Worm (Caenorhabditis elegans) whole organism, L1 larva: ENCODE results near the gene Y105C5B.5.
A peak's percentile ranks its signal among the peaks of the same experiment; 100 is the strongest.

Source experiments
- C04F5.9 ChIP-seq: sonication (generic microtip); optimal IDR thresholded peaks from 2 replicates; lab custom pipeline; 2016; ENCODE audit warnings: missing genetic modification characterization, missing compliant biosample characterization
- C16A3.4 ChIP-seq: fragments of 150-350 bp; optimal IDR thresholded peaks from 2 replicates; lab custom pipeline; 2014; ENCODE audit warnings: missing biosample characterization, missing genetic modification characterization
- F16B12.6 ChIP-seq: fragments of 150-350 bp; optimal IDR thresholded peaks from 2 replicates; lab custom pipeline; 2014; ENCODE audit warnings: missing biosample characterization, missing genetic modification characterization
- Y116A8C.19 ChIP-seq: sonication (generic microtip); optimal IDR thresholded peaks from 2 replicates; lab custom pipeline; 2016; ENCODE audit warnings: missing compliant biosample characterization, missing genetic modification characterization, borderline replicate concordance
- alr-1 ChIP-seq: fragments of 200-800 bp; sonication (Bioruptor generic); optimal IDR thresholded peaks from 2 replicates; lab custom pipeline; 2018; ENCODE audit warnings: borderline replicate concordance, mild to moderate bottlenecking, missing genetic modification characterization, missing compliant biosample characterization
- ama-1 ChIP-seq: fragments of 150-350 bp; optimal IDR thresholded peaks from 2 replicates; lab custom pipeline; 2014
- ceh-63 ChIP-seq: fragments of 200-800 bp; sonication (Bioruptor generic); optimal IDR thresholded peaks from 2 replicates; lab custom pipeline; 2018; ENCODE audit warnings: mild to moderate bottlenecking, missing genetic modification characterization, missing compliant biosample characterization
- ceh-90 ChIP-seq: sonication (generic microtip); optimal IDR thresholded peaks from 2 replicates; lab custom pipeline; 2016; ENCODE audit warnings: missing genetic modification characterization, missing compliant biosample characterization
- ces-1 ChIP-seq: fragments of 150-350 bp; optimal IDR thresholded peaks from 2 replicates; lab custom pipeline; 2014; ENCODE audit warnings: missing biosample characterization, missing genetic modification reagents, missing genetic modification characterization
- dpl-1 ChIP-seq, 3 experiments: fragments of 150-350 bp in 2 of 3; sonication (generic microtip) in 1 of 3; optimal IDR thresholded peaks; 2 replicates each; lab custom pipeline; 2014 to 2017; ENCODE audit warnings: missing biosample characterization in 3 of 3, missing genetic modification characterization in 3 of 3, missing genetic modification reagents in 3 of 3
- dsc-1 ChIP-seq: sonication (generic microtip); optimal IDR thresholded peaks from 2 replicates; lab custom pipeline; 2016; ENCODE audit warnings: mild to moderate bottlenecking, missing genetic modification characterization, missing compliant biosample characterization
- efl-1 ChIP-seq, 4 experiments: fragments of 150-350 bp; optimal IDR thresholded peaks in 3 of 4; peaks in 1 of 4; 1 replicate in 1 of 4; 2 replicates in 3 of 4; lab custom pipeline; 2014; ENCODE audit warnings: missing biosample characterization in 2 of 4, missing genetic modification characterization in 2 of 4, missing genetic modification reagents in 2 of 4
- efl-3 ChIP-seq: fragments of 200-800 bp; sonication (Bioruptor generic); optimal IDR thresholded peaks from 2 replicates; lab custom pipeline; 2018; ENCODE audit warnings: mild to moderate bottlenecking, missing genetic modification characterization, missing compliant biosample characterization
- egl-27 ChIP-seq, 2 experiments: fragments of 150-350 bp in 1 of 2; sonication (generic microtip); optimal IDR thresholded peaks; 3 replicates each; lab custom pipeline; 2017 to 2018; ENCODE audit warnings: missing biosample characterization in 2 of 2, missing genetic modification characterization in 2 of 2, missing genetic modification reagents in 2 of 2
- elt-2 ChIP-seq: sonication (generic microtip); optimal IDR thresholded peaks from 2 replicates; lab custom pipeline; 2016; ENCODE audit warnings: missing genetic modification characterization, mild to moderate bottlenecking, inconsistent platforms, missing compliant biosample characterization, missing genetic modification reagents
- ets-5 ChIP-seq: fragments of 200-800 bp; sonication (Bioruptor generic); IDR thresholded peaks from 2 replicates; pipeline ENCODE4 v1.3.6; 2022; ENCODE audit warnings: missing genetic modification characterization, missing compliant biosample characterization
- fos-1 ChIP-seq: fragments of 150-350 bp; optimal IDR thresholded peaks from 2 replicates; lab custom pipeline; 2014; ENCODE audit warnings: missing biosample characterization, missing genetic modification characterization
- grh-1 ChIP-seq: fragments of 200-800 bp; sonication (Bioruptor generic); IDR thresholded peaks from 2 replicates; pipeline ENCODE4 v1.3.6; 2022; ENCODE audit warnings: missing genetic modification reagents, missing genetic modification characterization, missing compliant biosample characterization
- hlh-17 ChIP-seq: fragments of 200-800 bp; sonication (Bioruptor generic); optimal IDR thresholded peaks from 2 replicates; lab custom pipeline; 2018; ENCODE audit warnings: missing genetic modification characterization, mild to moderate bottlenecking, missing compliant biosample characterization, moderate library complexity, borderline replicate concordance
- hlh-4 ChIP-seq: sonication (generic microtip); optimal IDR thresholded peaks from 2 replicates; lab custom pipeline; 2016; ENCODE audit warnings: mild to moderate bottlenecking, missing genetic modification characterization, missing compliant biosample characterization
- irx-1 ChIP-seq: sonication (generic microtip); optimal IDR thresholded peaks from 2 replicates; lab custom pipeline; 2016; ENCODE audit warnings: missing genetic modification characterization, missing compliant biosample characterization
- lin-14 ChIP-seq: fragments of 200-800 bp; sonication (Bioruptor generic); optimal IDR thresholded peaks from 2 replicates; lab custom pipeline; 2018; ENCODE audit warnings: mild to moderate bottlenecking, missing genetic modification characterization, moderate library complexity, missing compliant biosample characterization
- lir-3 ChIP-seq: sonication (generic microtip); optimal IDR thresholded peaks from 2 replicates; lab custom pipeline; 2016; ENCODE audit warnings: mild to moderate bottlenecking, missing genetic modification characterization, moderate library complexity, missing compliant biosample characterization; ENCODE audit not compliant: poor library complexity
- mab-9 ChIP-seq: fragments of 200-800 bp; sonication (Bioruptor generic); IDR thresholded peaks from 2 replicates; pipeline ENCODE4 v1.3.6; 2022; ENCODE audit warnings: missing genetic modification reagents, missing genetic modification characterization, missing compliant biosample characterization
- mdl-1 ChIP-seq, 2 experiments: fragments of 150-350 bp; optimal IDR thresholded peaks; 2 replicates each; lab custom pipeline; 2014 to 2017; ENCODE audit warnings: missing biosample characterization in 2 of 2, missing genetic modification characterization in 2 of 2, inconsistent platforms in 1 of 2
- mef-2 ChIP-seq: fragments of 150-350 bp; optimal IDR thresholded peaks from 2 replicates; lab custom pipeline; 2014; ENCODE audit warnings: missing biosample characterization, missing genetic modification characterization
- mep-1 ChIP-seq: fragments of 150-350 bp; optimal IDR thresholded peaks from 2 replicates; lab custom pipeline; 2014; ENCODE audit warnings: missing biosample characterization, missing genetic modification characterization
- nhr-11 ChIP-seq: fragments of 150-350 bp; optimal IDR thresholded peaks from 2 replicates; lab custom pipeline; 2014; ENCODE audit warnings: missing biosample characterization, missing genetic modification characterization
- nhr-12 ChIP-seq: sonication (generic microtip); optimal IDR thresholded peaks from 2 replicates; lab custom pipeline; 2017; ENCODE audit warnings: missing biosample characterization, missing genetic modification characterization
- nhr-19 ChIP-seq: fragments of 200-800 bp; sonication (Bioruptor generic); conservative IDR thresholded peaks from 2 replicates; pipeline ENCODE4 v1.3.6; 2022; ENCODE audit warnings: missing genetic modification characterization, missing compliant biosample characterization
- nhr-237 ChIP-seq: fragments of 150-350 bp; optimal IDR thresholded peaks from 2 replicates; lab custom pipeline; 2014; ENCODE audit warnings: missing biosample characterization, missing genetic modification characterization
- nhr-47 ChIP-seq: sonication (generic microtip); optimal IDR thresholded peaks from 2 replicates; lab custom pipeline; 2016; ENCODE audit warnings: mild to moderate bottlenecking, missing genetic modification characterization, moderate library complexity, missing compliant biosample characterization
- nhr-77 ChIP-seq: fragments of 150-350 bp; optimal IDR thresholded peaks from 2 replicates; lab custom pipeline; 2014; ENCODE audit warnings: missing biosample characterization, missing genetic modification characterization
- nhr-84 ChIP-seq: sonication (generic microtip); optimal IDR thresholded peaks from 2 replicates; lab custom pipeline; 2017; ENCODE audit warnings: missing biosample characterization, missing genetic modification characterization
- nhr-85 ChIP-seq: sonication (generic microtip); peaks from one replicate; lab custom pipeline; 2016; ENCODE audit warnings: missing genetic modification characterization, inconsistent platforms, missing compliant biosample characterization
- pax-3 ChIP-seq: fragments of 200-800 bp; sonication (Bioruptor generic); optimal IDR thresholded peaks from 2 replicates; lab custom pipeline; 2018; ENCODE audit warnings: mild to moderate bottlenecking, missing genetic modification characterization, moderate library complexity, missing compliant biosample characterization
- pqm-1 ChIP-seq: sonication (generic microtip); optimal IDR thresholded peaks from 3 replicates; lab custom pipeline; 2017; ENCODE audit warnings: missing biosample characterization, missing genetic modification characterization
- rnt-1 ChIP-seq: sonication (generic microtip); optimal IDR thresholded peaks from 2 replicates; lab custom pipeline; 2016; ENCODE audit warnings: mild to moderate bottlenecking, missing genetic modification characterization, moderate library complexity, missing compliant biosample characterization
- skn-1 ChIP-seq: fragments of 150-350 bp; optimal IDR thresholded peaks from 2 replicates; lab custom pipeline; 2014; ENCODE audit warnings: missing biosample characterization, missing genetic modification characterization
- snpc-4 ChIP-seq: fragments of 150-350 bp; optimal IDR thresholded peaks from 2 replicates; lab custom pipeline; 2014; ENCODE audit warnings: missing biosample characterization, missing genetic modification characterization
- sox-4 ChIP-seq: sonication (generic microtip); optimal IDR thresholded peaks from 2 replicates; lab custom pipeline; 2016; ENCODE audit warnings: missing genetic modification characterization, missing compliant biosample characterization
- sup-37 ChIP-seq: fragments of 200-800 bp; sonication (Bioruptor generic); optimal IDR thresholded peaks from 2 replicates; lab custom pipeline; 2018; ENCODE audit warnings: mild to moderate bottlenecking, missing genetic modification characterization, missing compliant biosample characterization
- swsn-7 ChIP-seq: sonication (generic microtip); optimal IDR thresholded peaks from 2 replicates; lab custom pipeline; 2016; ENCODE audit warnings: missing genetic modification characterization, missing compliant biosample characterization
- tbx-2 ChIP-seq: sonication (generic microtip); optimal IDR thresholded peaks from 2 replicates; lab custom pipeline; 2016; ENCODE audit warnings: missing genetic modification characterization, missing compliant biosample characterization
- unc-130 ChIP-seq: fragments of 150-350 bp; optimal IDR thresholded peaks from 2 replicates; lab custom pipeline; 2017; ENCODE audit warnings: missing biosample characterization, missing genetic modification characterization, inconsistent platforms
- unc-86 ChIP-seq: sonication (generic microtip); optimal IDR thresholded peaks from 2 replicates; lab custom pipeline; 2016; ENCODE audit warnings: missing genetic modification characterization, missing compliant biosample characterization
- unc-98 ChIP-seq: fragments of 200-800 bp; sonication (Bioruptor generic); IDR thresholded peaks from 2 replicates; pipeline ENCODE4 v1.3.6; 2022; ENCODE audit warnings: missing genetic modification characterization, missing compliant biosample characterization
- vab-15 ChIP-seq: sonication (generic microtip); optimal IDR thresholded peaks from 2 replicates; lab custom pipeline; 2017; ENCODE audit warnings: missing genotype, mild to moderate bottlenecking, missing genetic modification characterization, missing compliant biosample characterization
- zag-1 ChIP-seq: fragments of 150-350 bp; optimal IDR thresholded peaks from 2 replicates; lab custom pipeline; 2014; ENCODE audit warnings: missing biosample characterization, missing genetic modification characterization

Gene Y105C5B.5

DNA sequence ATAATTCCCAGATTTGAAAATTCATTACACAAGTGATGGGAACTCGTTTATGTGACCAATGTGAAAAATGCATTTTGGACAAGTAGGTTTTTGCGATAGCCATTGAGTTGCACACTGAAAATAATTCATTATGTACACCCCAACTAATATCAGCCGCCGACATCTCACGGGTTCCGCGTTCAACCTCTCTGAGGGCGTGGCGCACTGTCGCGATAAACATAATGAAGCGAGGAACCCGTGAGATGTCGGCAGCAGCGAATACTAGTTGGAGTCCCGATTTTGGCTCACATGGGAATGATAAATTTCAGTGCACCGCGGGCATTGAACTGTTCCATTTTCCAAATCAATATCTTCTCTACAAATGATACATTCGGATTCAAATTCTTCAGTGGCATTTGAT lies 36.1 kb upstream of the Y105C5B.5 start:
- TF ChIP-seq efl-1 (optimal IDR thresholded peaks at IDR 0.05; lab: Kevin White, UChicago) (no peak), efl-1 (GFP tag; optimal IDR thresholded peaks at IDR 0.05 in 1 of 2; lab: Kevin White, UChicago) (peak in 1 of 2 experiments; percentile 44), nhr-84 (tag; lab: Kevin White, UChicago) (no peak)

DNA sequence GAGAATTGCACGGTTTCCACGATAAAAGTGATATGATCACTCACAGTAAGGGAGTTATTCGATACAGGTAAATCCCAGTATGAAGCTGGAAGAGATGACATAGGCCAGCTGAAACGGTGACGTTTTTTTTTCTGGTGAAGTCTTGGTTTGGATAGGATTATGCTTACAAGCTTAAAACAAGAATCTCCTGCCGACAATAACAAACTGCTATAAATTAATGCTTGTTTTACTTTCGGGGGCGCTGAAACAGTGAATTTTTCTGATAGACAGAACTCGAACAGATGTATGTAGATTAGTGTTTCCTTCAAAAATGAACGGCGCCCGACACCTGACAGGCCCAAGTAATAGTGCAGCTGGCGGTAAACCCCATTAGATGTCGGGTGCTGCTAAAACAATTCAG lies 32.8 kb upstream of the Y105C5B.5 start, which contains the start of gene srv-16:
TSS of gene srv-16 (minus strand) at position 101 of the 400 bp plus-strand sequence.
- TF ChIP-seq skn-1 (no peak), C16A3.4 (tag; lab: Kevin White, UChicago) (no peak), efl-3 (GFP tag; lab: Kevin White, UChicago) (no peak)

DNA sequence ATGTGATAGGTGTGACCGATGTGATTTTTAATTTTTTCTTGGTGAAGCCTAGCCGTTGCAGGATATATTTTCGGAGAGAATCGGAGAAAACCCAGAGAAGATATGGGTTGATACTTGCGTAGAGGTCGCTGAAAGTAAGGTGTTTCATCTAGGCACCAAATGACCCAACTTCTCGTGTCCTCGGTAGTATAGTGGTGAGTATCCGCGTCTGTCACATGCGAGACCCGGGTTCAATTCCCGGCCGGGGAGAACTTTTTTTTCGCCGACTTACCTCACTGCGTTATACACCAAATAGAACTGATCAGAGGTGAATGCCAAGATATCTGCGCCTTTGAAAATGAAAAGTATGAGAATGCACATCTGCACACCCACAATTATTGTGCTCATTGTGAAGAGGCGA lies 30.8 kb upstream of the Y105C5B.5 start:
- TF ChIP-seq ceh-63 (GFP tag; lab: Kevin White, UChicago) (no peak), egl-27 (tag; optimal IDR thresholded peaks at IDR 0.05; lab: Kevin White, UChicago) (no peak), ces-1 (GFP tag; lab: Kevin White, UChicago) (no peak), F16B12.6 (no peak), vab-15 (tag; lab: Kevin White, UChicago) (no peak), mef-2 (tag; lab: Kevin White, UChicago) (no peak), nhr-19 (peak; percentile 50), unc-98 (GFP tag; lab: Robert Waterston, UW) (no peak), nhr-77 (tag; lab: Kevin White, UChicago) (peak; percentile 12), hlh-17 (GFP tag; lab: Kevin White, UChicago) (no peak), nhr-11 (no peak), elt-2 (tag; lab: Kevin White, UChicago) (peak; percentile 4), nhr-84 (tag; lab: Kevin White, UChicago) (no peak), rnt-1 (tag; lab: Kevin White, UChicago) (peak; percentile 62), fos-1 (no peak), grh-1 (GFP tag; lab: Robert Waterston, UW) (no peak), snpc-4 (tag; lab: Kevin White, UChicago) (no peak), hlh-4 (tag; lab: Kevin White, UChicago) (no peak), unc-130 (tag; lab: Kevin White, UChicago) (peak; percentile 40), ceh-90 (tag; lab: Kevin White, UChicago) (no peak), irx-1 (tag; lab: Kevin White, UChicago) (no peak), skn-1 (peak; percentile 7), ets-5 (no peak), pax-3 (tag; lab: Kevin White, UChicago) (no peak), C04F5.9 (tag; lab: Kevin White, UChicago) (no peak), pqm-1 (tag; lab: Kevin White, UChicago) (no peak), tbx-2 (tag; lab: Kevin White, UChicago) (no peak), nhr-47 (tag; lab: Kevin White, UChicago) (peak; percentile 37), sup-37 (GFP tag; lab: Kevin White, UChicago) (no peak), zag-1 (tag; lab: Kevin White, UChicago) (no peak), ama-1 (lab: Kevin White, UChicago) (no peak), lir-3 (tag; lab: Kevin White, UChicago) (peak; percentile 22), sox-4 (no peak), dsc-1 (no peak), Y116A8C.19 (tag; lab: Kevin White, UChicago) (no peak), alr-1 (tag; lab: Kevin White, UChicago) (no peak), mab-9 (GFP tag; lab: Robert Waterston, UW) (no peak), dpl-1 (GFP tag; optimal IDR thresholded peaks at IDR 0.05; lab: Kevin White, UChicago) (peak in 1 of 3 experiments; percentile 15), nhr-12 (tag; lab: Kevin White, UChicago) (no peak), nhr-85 (tag; lab: Kevin White, UChicago) (peak; percentile 60), lin-14 (GFP tag; lab: Kevin White, UChicago) (no peak), mep-1 (tag; lab: Kevin White, UChicago) (peak; percentile 22), swsn-7 (tag; lab: Kevin White, UChicago) (peak; percentile 27), unc-86 (tag; lab: Kevin White, UChicago) (no peak), mdl-1 (tag; optimal IDR thresholded peaks at IDR 0.05; lab: Kevin White, UChicago) (peak in 1 of 2 experiments; percentile 64), nhr-237 (tag; lab: Kevin White, UChicago) (no peak)
